Worm (Caenorhabditis elegans) whole organism, mixed stage, embryonic: Measurements from ENCODE around the gene F13H10.5.

Experiments used
- blmp-1 ChIP-seq: fragments of 150-350 bp; optimal IDR thresholded peaks from 2 replicates; lab custom pipeline; 2014; ENCODE audit warnings: missing biosample characterization, missing genetic modification characterization
- lin-32 ChIP-seq: fragments of 200-800 bp; sonication (Bioruptor generic); optimal IDR thresholded peaks from 2 replicates; lab custom pipeline; 2018; ENCODE audit warnings: mild to moderate bottlenecking, missing genetic modification characterization, missing compliant biosample characterization
- mab-5 ChIP-seq: fragments of 150-350 bp; optimal IDR thresholded peaks from 2 replicates; lab custom pipeline; 2014; ENCODE audit warnings: missing biosample characterization, missing genetic modification characterization
- mep-1 ChIP-seq: fragments of 150-350 bp; optimal IDR thresholded peaks from 2 replicates; lab custom pipeline; 2017; ENCODE audit warnings: missing biosample characterization, missing genetic modification reagents, missing genetic modification characterization, inconsistent platforms
- nhr-28 ChIP-seq: fragments of 150-350 bp; optimal IDR thresholded peaks from 2 replicates; lab custom pipeline; 2014; ENCODE audit warnings: missing biosample characterization, missing genetic modification characterization
- nhr-76 ChIP-seq: sonication (generic microtip); optimal IDR thresholded peaks from 2 replicates; lab custom pipeline; 2017; ENCODE audit warnings: missing biosample characterization, missing genetic modification characterization
- pha-4 ChIP-seq: fragments of 150-350 bp; optimal IDR thresholded peaks from 2 replicates; lab custom pipeline; 2018; ENCODE audit warnings: missing biosample characterization, missing genetic modification reagents, missing genetic modification characterization
- snpc-4 ChIP-seq: fragments of 150-350 bp; optimal IDR thresholded peaks from 2 replicates; lab custom pipeline; 2014; ENCODE audit warnings: missing biosample characterization, missing genetic modification characterization
- unc-120 ChIP-seq: sonication (generic microtip); optimal IDR thresholded peaks from 2 replicates; lab custom pipeline; 2017; ENCODE audit warnings: missing genetic modification characterization, missing compliant biosample characterization; ENCODE audit not compliant: poor library complexity, severe bottlenecking
- unc-39 ChIP-seq: fragments of 150-350 bp; optimal IDR thresholded peaks from 2 replicates; lab custom pipeline; 2014; ENCODE audit warnings: missing biosample characterization, missing genetic modification characterization
- ztf-11 ChIP-seq: fragments of 150-350 bp; optimal IDR thresholded peaks from 2 replicates; lab custom pipeline; 2014; ENCODE audit warnings: missing biosample characterization, missing genetic modification characterization

ce11 chrIV:11038218-11038617 is 47.4 kb downstream of the F13H10.5 start:
- TF ChIP-seq unc-120 (tag; lab: Kevin White, UChicago) (no peak), ztf-11 (no peak), mab-5 (tag; lab: Kevin White, UChicago) (no peak), blmp-1 (tag; lab: Kevin White, UChicago) (no peak), pha-4 (no peak), snpc-4 (tag; lab: Kevin White, UChicago) (no peak), lin-32 (GFP tag; lab: Kevin White, UChicago) (no peak), nhr-76 (tag; lab: Kevin White, UChicago) (no peak), nhr-28 (tag; lab: Kevin White, UChicago) (no peak), mep-1 (tag; lab: Kevin White, UChicago) (no peak), unc-39 (tag; lab: Kevin White, UChicago) (no peak)
